Worm (Caenorhabditis elegans): ENCODE data around the gene gss-1.

DNA sequence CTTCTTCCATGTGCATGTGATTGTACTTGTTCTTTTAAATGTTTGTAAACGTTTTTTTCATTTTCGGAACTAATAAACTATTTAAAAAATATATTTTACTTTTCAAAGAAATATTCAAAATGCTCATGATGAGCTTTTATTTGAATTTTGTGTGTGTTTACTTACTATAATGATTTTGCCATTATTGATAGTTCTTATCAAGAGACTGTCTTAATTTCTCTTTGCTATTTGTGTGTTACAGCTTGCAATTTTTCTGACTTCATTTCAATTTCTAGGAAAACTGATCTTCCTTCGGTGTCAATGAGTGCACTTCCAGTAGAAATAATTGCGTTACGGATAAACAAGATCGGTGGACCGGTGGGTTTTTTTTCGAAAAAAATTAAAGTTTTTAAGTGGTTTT, 41.4 kb downstream of the gss-1 start, which contains the start of gene C06C3.12:
- TF ChIP-seq skn-1 (tag; optimal IDR thresholded peaks at IDR 0.05): no peak
- TF ChIP-seq ztf-4 (tag; optimal IDR thresholded peaks at IDR 0.05): no peak
- TF ChIP-seq fos-1 (tag; optimal IDR thresholded peaks at IDR 0.05): peak; percentile 24
- TF ChIP-seq ZK546.5 (tag; optimal IDR thresholded peaks at IDR 0.05): no peak
- TF ChIP-seq nhr-23 (tag; optimal IDR thresholded peaks at IDR 0.05): no peak

All from whole organism, L2 larva.